Fruit fly (Drosophila melanogaster) whole organism, embryonic: ENCODE measurements around the gene ATPsynepsilonL.

Experiments
- B-H1 ChIP-seq: fragments of 200-800 bp; sonication (Bioruptor generic); IDR thresholded peaks from 3 replicates; pipeline ENCODE4 v1.3.6; 2022; ENCODE audit warnings: missing biosample characterization, missing genetic modification characterization
- CG10543 ChIP-seq: fragments of 200-800 bp; sonication (Bioruptor generic); optimal IDR thresholded peaks from 3 replicates; lab custom pipeline; 2017; ENCODE audit warnings: missing biosample characterization, mild to moderate bottlenecking, missing genetic modification characterization, moderate library complexity
- CG11695 ChIP-seq: fragments of 200-800 bp; sonication (Bioruptor generic); IDR thresholded peaks from 3 replicates; pipeline ENCODE4 v1.3.6; 2022; ENCODE audit warnings: missing biosample characterization, missing genetic modification characterization
- CG12219 ChIP-seq: fragments of 200-800 bp; sonication (Bioruptor generic); optimal IDR thresholded peaks from 3 replicates; lab custom pipeline; 2018; ENCODE audit warnings: missing biosample characterization, mild to moderate bottlenecking, missing genetic modification characterization
- CG15011 ChIP-seq: fragments of 200-800 bp; sonication (Bioruptor generic); optimal IDR thresholded peaks from 3 replicates; lab custom pipeline; 2018; ENCODE audit warnings: missing biosample characterization, mild to moderate bottlenecking, missing genetic modification characterization
- CG17359 ChIP-seq: fragments of 200-800 bp; sonication (Bioruptor generic); optimal IDR thresholded peaks from 3 replicates; lab custom pipeline; 2018; ENCODE audit warnings: missing biosample characterization, mild to moderate bottlenecking, missing genetic modification characterization, moderate library complexity
- CG18262 ChIP-seq: fragments of 200-800 bp; optimal IDR thresholded peaks from 3 replicates; lab custom pipeline; 2019; ENCODE audit warnings: missing biosample characterization, mild to moderate bottlenecking, missing genetic modification characterization, moderate library complexity
- CG1832 ChIP-seq: fragments of 200-800 bp; sonication (Bioruptor generic); optimal IDR thresholded peaks from 2 replicates; lab custom pipeline; 2017; ENCODE audit warnings: missing biosample characterization, mild to moderate bottlenecking, missing genetic modification characterization, inconsistent platforms
- CG18476 ChIP-seq: fragments of 200-800 bp; sonication (Bioruptor generic); optimal IDR thresholded peaks from 2 replicates; lab custom pipeline; 2016; ENCODE audit warnings: missing biosample characterization, mild to moderate bottlenecking, missing genetic modification characterization
- CG33213 ChIP-seq: fragments of 200-800 bp; sonication (Bioruptor generic); optimal IDR thresholded peaks from 3 replicates; lab custom pipeline; 2016; ENCODE audit warnings: missing biosample characterization, missing genetic modification characterization
- CG3838 ChIP-seq: fragments of 200-800 bp; sonication (Bioruptor generic); optimal IDR thresholded peaks from 3 replicates; lab custom pipeline; 2016; ENCODE audit warnings: missing biosample characterization, missing genetic modification characterization
- CG4707 ChIP-seq: fragments of 200-800 bp; sonication (Bioruptor generic); optimal IDR thresholded peaks from 2 replicates; lab custom pipeline; 2018; ENCODE audit warnings: missing biosample characterization, mild to moderate bottlenecking, missing genetic modification characterization, moderate library complexity
- CG5180 ChIP-seq: fragments of 200-800 bp; sonication (Bioruptor generic); optimal IDR thresholded peaks from 3 replicates; lab custom pipeline; 2017; ENCODE audit warnings: missing biosample characterization, missing genetic modification characterization, mild to moderate bottlenecking, moderate library complexity, missing genetic modification reagents
- CG7786 ChIP-seq: fragments of 200-800 bp; sonication (Bioruptor generic); optimal IDR thresholded peaks from 2 replicates; lab custom pipeline; 2016; ENCODE audit warnings: missing biosample characterization, missing genetic modification characterization
- CG7963 ChIP-seq: fragments of 200-800 bp; sonication (Bioruptor generic); IDR thresholded peaks from 3 replicates; pipeline ENCODE4 v1.3.6; 2022; ENCODE audit warnings: missing biosample characterization, missing genetic modification characterization; ENCODE audit not compliant: partially characterized antibody
- CG8765 ChIP-seq: fragments of 200-800 bp; sonication (Bioruptor generic); IDR thresholded peaks from 2 replicates; pipeline ENCODE4 v1.3.6; 2022; ENCODE audit warnings: missing biosample characterization, missing genetic modification characterization
- CG9437 ChIP-seq: fragments of 200-800 bp; sonication (Bioruptor generic); optimal IDR thresholded peaks from 2 replicates; lab custom pipeline; 2018; ENCODE audit warnings: missing biosample characterization, mild to moderate bottlenecking, missing genetic modification characterization
- CG9727 ChIP-seq: fragments of 200-800 bp; sonication (Bioruptor generic); optimal IDR thresholded peaks from 3 replicates; lab custom pipeline; 2017; ENCODE audit warnings: missing biosample characterization, mild to moderate bottlenecking, missing genetic modification characterization
- Deaf1 ChIP-seq: fragments of 200-800 bp; optimal IDR thresholded peaks from 3 replicates; lab custom pipeline; 2019; ENCODE audit warnings: missing biosample characterization, mild to moderate bottlenecking, missing genetic modification characterization, moderate library complexity
- Dip2 ChIP-seq: fragments of 200-800 bp; sonication (Bioruptor generic); IDR thresholded peaks from 2 replicates; pipeline ENCODE4 v1.3.6; 2022; ENCODE audit warnings: missing biosample characterization, missing genetic modification characterization
- Dip3 ChIP-seq: fragments of 200-800 bp; sonication (Bioruptor generic); optimal IDR thresholded peaks from 3 replicates; lab custom pipeline; 2016; ENCODE audit warnings: missing biosample characterization, missing genetic modification characterization
- E2f1 ChIP-seq: fragments of 200-800 bp; sonication (Bioruptor generic); IDR thresholded peaks from 2 replicates; pipeline ENCODE4 v1.3.6; 2022; ENCODE audit warnings: missing biosample characterization, missing genetic modification characterization
- E2f2 ChIP-seq: fragments of 200-800 bp; sonication (Bioruptor generic); IDR thresholded peaks from 2 replicates; pipeline ENCODE4 v1.3.6; 2022; ENCODE audit warnings: missing biosample characterization, missing genetic modification characterization
- Eip74EF ChIP-seq, 2 experiments: fragments of 200-800 bp in 1 of 2; fragments of >200 bp in 1 of 2; sonication (Bioruptor generic) in 1 of 2; optimal IDR thresholded peaks; 2 replicates each; lab custom pipeline; 2017 to 2019; ENCODE audit warnings: missing biosample characterization in 2 of 2, missing genetic modification characterization in 2 of 2, mild to moderate bottlenecking in 1 of 2, moderate library complexity in 1 of 2
- Elba2 ChIP-seq: fragments of 200-800 bp; sonication (Bioruptor generic); optimal IDR thresholded peaks from 3 replicates; lab custom pipeline; 2016; ENCODE audit warnings: missing biosample characterization, missing genetic modification characterization
- H2.0 ChIP-seq: fragments of 200-800 bp; sonication (Bioruptor generic); IDR thresholded peaks from 2 replicates; pipeline ENCODE4 v1.3.6; 2022; ENCODE audit warnings: missing biosample characterization, missing genetic modification characterization
- Hey ChIP-seq: fragments of 200-800 bp; sonication (Bioruptor generic); optimal IDR thresholded peaks from 3 replicates; lab custom pipeline; 2018; ENCODE audit warnings: missing biosample characterization, mild to moderate bottlenecking, missing genetic modification characterization
- Lim3 ChIP-seq: fragments of 200-800 bp; sonication (Bioruptor generic); IDR thresholded peaks from 2 replicates; pipeline ENCODE4 v1.3.6; 2022; ENCODE audit warnings: missing biosample characterization, missing genetic modification characterization
- Max ChIP-seq: fragments of 200-800 bp; sonication (Bioruptor generic); optimal IDR thresholded peaks from 2 replicates; lab custom pipeline; 2016; ENCODE audit warnings: missing biosample characterization, mild to moderate bottlenecking, missing genetic modification characterization
- Nf-YC ChIP-seq: fragments of 200-800 bp; optimal IDR thresholded peaks from 3 replicates; lab custom pipeline; 2019; ENCODE audit warnings: missing biosample characterization, mild to moderate bottlenecking, missing genetic modification characterization, moderate library complexity
- NfI ChIP-seq: fragments of 200-800 bp; sonication (Bioruptor generic); optimal IDR thresholded peaks from 3 replicates; lab custom pipeline; 2018; ENCODE audit warnings: missing biosample characterization, mild to moderate bottlenecking, missing genetic modification characterization, moderate library complexity
- Sin3A ChIP-seq: fragments of >200 bp; optimal IDR thresholded peaks from 2 replicates; lab custom pipeline; 2018
- bcd ChIP-seq: fragments of 200-800 bp; sonication (Bioruptor generic); optimal IDR thresholded peaks from 2 replicates; lab custom pipeline; 2017; ENCODE audit warnings: missing biosample characterization, mild to moderate bottlenecking, missing genetic modification characterization
- btn ChIP-seq: fragments of 200-800 bp; sonication (Bioruptor generic); optimal IDR thresholded peaks from 2 replicates; lab custom pipeline; 2016; ENCODE audit warnings: missing biosample characterization, missing genetic modification characterization
- caup ChIP-seq: fragments of 200-800 bp; sonication (Bioruptor generic); optimal IDR thresholded peaks from 3 replicates; lab custom pipeline; 2017; ENCODE audit warnings: missing biosample characterization, mild to moderate bottlenecking, missing genetic modification characterization, moderate library complexity; ENCODE audit not compliant: severe bottlenecking
- chn ChIP-seq: fragments of 200-800 bp; sonication (Bioruptor generic); optimal IDR thresholded peaks from 2 replicates; lab custom pipeline; 2016; ENCODE audit warnings: missing biosample characterization, missing genetic modification characterization
- ci ChIP-seq: fragments of 200-800 bp; sonication (Bioruptor generic); IDR thresholded peaks from 3 replicates; pipeline ENCODE4 v1.3.6; 2022; ENCODE audit warnings: missing biosample characterization, missing genetic modification characterization
- danr ChIP-seq: fragments of 200-800 bp; sonication (Bioruptor generic); IDR thresholded peaks from 2 replicates; pipeline ENCODE4 v1.3.6; 2022; ENCODE audit warnings: missing biosample characterization, missing genetic modification characterization
- dmrt99B ChIP-seq: fragments of 200-800 bp; sonication (Bioruptor generic); optimal IDR thresholded peaks from 2 replicates; lab custom pipeline; 2018; ENCODE audit warnings: missing biosample characterization, mild to moderate bottlenecking, missing genetic modification characterization, moderate library complexity
- eve ChIP-seq, 2 experiments: fragments of >200 bp; optimal IDR thresholded peaks; 2 replicates each; lab custom pipeline; 2017; ENCODE audit warnings: missing biosample characterization in 2 of 2, missing genetic modification characterization in 2 of 2
- eyg ChIP-seq: fragments of 200-800 bp; sonication (Bioruptor generic); optimal IDR thresholded peaks from 3 replicates; lab custom pipeline; 2016; ENCODE audit warnings: missing biosample characterization, missing genetic modification characterization
- fru ChIP-seq: fragments of >200 bp; optimal IDR thresholded peaks from 2 replicates; lab custom pipeline; 2017
- gfzf ChIP-seq: fragments of 200-800 bp; sonication (Bioruptor generic); optimal IDR thresholded peaks from 2 replicates; lab custom pipeline; 2016; ENCODE audit warnings: missing biosample characterization, mild to moderate bottlenecking, missing genetic modification characterization, moderate library complexity
- hb ChIP-seq: fragments of 200-800 bp; sonication (Bioruptor generic); IDR thresholded peaks from 3 replicates; pipeline ENCODE4 v1.3.6; 2022; ENCODE audit warnings: missing biosample characterization, missing genetic modification characterization; ENCODE audit not compliant: partially characterized antibody
- maf-S ChIP-seq: fragments of 200-800 bp; sonication (Bioruptor generic); optimal IDR thresholded peaks from 2 replicates; lab custom pipeline; 2016; ENCODE audit warnings: missing biosample characterization, missing genetic modification characterization
- nmo ChIP-seq: fragments of 200-800 bp; sonication (Bioruptor generic); optimal IDR thresholded peaks from 2 replicates; lab custom pipeline; 2018; ENCODE audit warnings: missing biosample characterization, mild to moderate bottlenecking, missing genetic modification characterization, moderate library complexity
- nom ChIP-seq: fragments of 200-800 bp; sonication (Bioruptor generic); optimal IDR thresholded peaks from 2 replicates; lab custom pipeline; 2017; ENCODE audit warnings: missing biosample characterization, missing genetic modification characterization, mild to moderate bottlenecking, moderate library complexity, missing genetic modification reagents
- pho ChIP-seq: fragments of 200-800 bp; sonication (Bioruptor generic); optimal IDR thresholded peaks from 2 replicates; lab custom pipeline; 2016; ENCODE audit warnings: missing biosample characterization, missing genetic modification characterization
- sna ChIP-seq: fragments of 200-800 bp; sonication (Bioruptor generic); IDR thresholded peaks from 2 replicates; pipeline ENCODE4 v1.3.6; 2022; ENCODE audit warnings: missing biosample characterization, missing genetic modification characterization; ENCODE audit not compliant: partially characterized antibody
- yki ChIP-seq: fragments of >200 bp; optimal IDR thresholded peaks from 3 replicates; lab custom pipeline; 2018

ATPsynepsilonL gene

dm6 chr3R:10079267-10079987 is 42.1 kb upstream of the ATPsynepsilonL start (continued):
- no peak for TF ChIP-seq Elba2
- no peak for TF ChIP-seq CG4707 (GFP tag; lab: Kevin White, UChicago)
- TF ChIP-seq E2f1 (GFP tag; lab: Robert Waterston, UW): no peak
- no peak for TF ChIP-seq eyg
- no peak for TF ChIP-seq yki (lab: Kevin White, UChicago)
- TF ChIP-seq Eip74EF (GFP tag; optimal IDR thresholded peaks at IDR 0.05; lab: Kevin White, UChicago): peak in 1 of 2 experiments; percentile 9
- TF ChIP-seq CG15011: no peak
- TF ChIP-seq H2.0 (GFP tag; lab: Robert Waterston, UW): peak; percentile 35; the same call in 1 of the 2 replicates
- TF ChIP-seq eve (GFP tag; optimal IDR thresholded peaks at IDR 0.05; lab: Kevin White, UChicago): peak in 1 of 2 experiments; percentile 43
- TF ChIP-seq CG10543 (GFP tag; lab: Kevin White, UChicago): no peak
- 0 out of 3 replicates have a peak, but pooled peaks have one; percentile 35 for TF ChIP-seq CG11695 (GFP tag; lab: Robert Waterston, UW)
- TF ChIP-seq Nf-YC (tag; lab: Kevin White, UChicago): peak; percentile 31
- TF ChIP-seq nom (GFP tag; lab: Kevin White, UChicago): peak; percentile 3
- TF ChIP-seq dmrt99B (tag; lab: Kevin White, UChicago): peak; percentile 57
- peak; percentile 1 for TF ChIP-seq NfI (GFP tag; lab: Kevin White, UChicago)
- TF ChIP-seq nmo (GFP tag; lab: Kevin White, UChicago): peak; percentile 38
- no peak for TF ChIP-seq btn (GFP tag; lab: Kevin White, UChicago)
- peak; percentile 35 for TF ChIP-seq CG9727 (GFP tag; lab: Kevin White, UChicago)
- TF ChIP-seq fru: no peak
- TF ChIP-seq hb (GFP tag; lab: Robert Waterston, UW): no peak
- no peak for TF ChIP-seq CG18262
- TF ChIP-seq CG33213 (GFP tag; lab: Kevin White, UChicago): no peak
- no peak for TF ChIP-seq CG8765 (GFP tag; lab: Robert Waterston, UW)
- no peak for TF ChIP-seq CG9437
- no peak for TF ChIP-seq Hey
- peak; percentile 45 for TF ChIP-seq CG17359 (tag; lab: Kevin White, UChicago)
- peak; percentile 7 for TF ChIP-seq CG12219 (GFP tag; lab: Kevin White, UChicago)
- TF ChIP-seq chn (GFP tag; lab: Kevin White, UChicago): no peak
- no peak for TF ChIP-seq CG18476 (GFP tag; lab: Kevin White, UChicago)
- 0 out of 3 replicates have a peak, but pooled peaks have one; percentile 12 for TF ChIP-seq B-H1
- TF ChIP-seq Deaf1: no peak
- no peak for TF ChIP-seq CG7786 (GFP tag; lab: Kevin White, UChicago)
- no peak for TF ChIP-seq caup (GFP tag; lab: Kevin White, UChicago)
- TF ChIP-seq Lim3 (GFP tag; lab: Robert Waterston, UW): no peak
- TF ChIP-seq CG1832 (GFP tag; lab: Kevin White, UChicago): peak; percentile 58
- no peak for TF ChIP-seq maf-S (GFP tag; lab: Kevin White, UChicago)
- TF ChIP-seq danr (GFP tag; lab: Robert Waterston, UW): no peak
- no peak for TF ChIP-seq pho (GFP tag; lab: Kevin White, UChicago)
- no peak for TF ChIP-seq E2f2 (GFP tag; lab: Robert Waterston, UW)
- no peak for TF ChIP-seq CG7963 (GFP tag; lab: Robert Waterston, UW)
- TF ChIP-seq Dip2 (GFP tag; lab: Robert Waterston, UW): no peak
- no peak for TF ChIP-seq Sin3A (lab: Kevin White, UChicago)
- no peak for TF ChIP-seq CG5180
- TF ChIP-seq Max (GFP tag; lab: Kevin White, UChicago): no peak
- peak; percentile 79; the same call in 2 of the 3 replicates for TF ChIP-seq ci (GFP tag; lab: Robert Waterston, UW)
- TF ChIP-seq gfzf: no peak
- no peak for TF ChIP-seq sna (GFP tag; lab: Robert Waterston, UW)
- no peak for TF ChIP-seq Dip3 (GFP tag; lab: Kevin White, UChicago)
- TF ChIP-seq bcd (GFP tag; lab: Kevin White, UChicago): no peak
- no peak for TF ChIP-seq CG3838 (GFP tag; lab: Kevin White, UChicago)
